Fruit fly (Drosophila melanogaster): ENCODE measurements around the gene trk.

trk gene

dm6 chr2L:10250441-10250847, 21.7 kb downstream of the trk start, which contains the start of the genes bsk and CG31717:
bsk (minus strand) TSS chr2L:10250501.
CG31717 (plus strand) TSS chr2L:10250737.
- TF ChIP-seq usp (GFP tag; optimal IDR thresholded peaks at IDR 0.05), result no peak
- TF ChIP-seq EcR (GFP tag; optimal IDR thresholded peaks at IDR 0.05), result no peak

- TF ChIP-seq usp (GFP tag; optimal IDR thresholded peaks at IDR 0.05) (no peak), pan (optimal IDR thresholded peaks at IDR 0.05) (no peak), EcR (GFP tag; optimal IDR thresholded peaks at IDR 0.05) (no peak), Dll (optimal IDR thresholded peaks at IDR 0.05) (no peak), CG8478 (optimal IDR thresholded peaks at IDR 0.05) (no peak), psq (optimal IDR thresholded peaks at IDR 0.05) (no peak)
Observed at dm6 chr2L:10249655-10250202, 22.4 kb downstream of the trk start.

- TF ChIP-seq psq (optimal IDR thresholded peaks at IDR 0.05) (no peak), EcR (GFP tag; optimal IDR thresholded peaks at IDR 0.05) (no peak), Dll (optimal IDR thresholded peaks at IDR 0.05) (no peak), usp (GFP tag; optimal IDR thresholded peaks at IDR 0.05) (no peak), CG8478 (optimal IDR thresholded peaks at IDR 0.05) (no peak), pan (optimal IDR thresholded peaks at IDR 0.05) (no peak)
Observed at dm6 chr2L:10246785-10247190, 25.3 kb downstream of the trk start, which contains the start of gene chico. chico (minus strand) TSS chr2L:10247078.

dm6 chr2L:10238726-10239652, 33.1 kb downstream of the trk start, which contains the start of gene me31B:
me31B (plus strand) TSS chr2L:10239341.
- TF ChIP-seq usp (GFP tag; optimal IDR thresholded peaks at IDR 0.05) (no peak), pan (optimal IDR thresholded peaks at IDR 0.05) (no peak), CG8478 (optimal IDR thresholded peaks at IDR 0.05) (no peak), EcR (GFP tag; optimal IDR thresholded peaks at IDR 0.05) (no peak), Dll (optimal IDR thresholded peaks at IDR 0.05) (no peak), psq (optimal IDR thresholded peaks at IDR 0.05) (no peak)

- TF ChIP-seq pan (optimal IDR thresholded peaks at IDR 0.05) (peak; percentile 8), Dll (optimal IDR thresholded peaks at IDR 0.05) (no peak), usp (GFP tag; optimal IDR thresholded peaks at IDR 0.05) (no peak)
Observed at dm6 chr2L:10237725-10238446, 34.2 kb downstream of the trk start, which contains the start of gene mthl15. mthl15 (minus strand) TSS chr2L:10238317.

dm6 chr2L:10232827-10233226, 39.3 kb downstream of the trk start:
- TF ChIP-seq EcR (GFP tag; optimal IDR thresholded peaks at IDR 0.05) (no peak), psq (optimal IDR thresholded peaks at IDR 0.05) (no peak), Dll (optimal IDR thresholded peaks at IDR 0.05) (no peak), usp (GFP tag; optimal IDR thresholded peaks at IDR 0.05) (no peak), pan (optimal IDR thresholded peaks at IDR 0.05) (no peak), CG8478 (optimal IDR thresholded peaks at IDR 0.05) (no peak)

dm6 chr2L:10232152-10232816, 39.8 kb downstream of the trk start, which contains the start of gene eEF1delta:
eEF1delta (plus strand) TSS chr2L:10232507.
- no peak for TF ChIP-seq CG8478 (optimal IDR thresholded peaks at IDR 0.05)
- TF ChIP-seq psq (optimal IDR thresholded peaks at IDR 0.05), result no peak
- no peak for TF ChIP-seq Dll (optimal IDR thresholded peaks at IDR 0.05)
- TF ChIP-seq pan (optimal IDR thresholded peaks at IDR 0.05), result no peak
- TF ChIP-seq EcR (GFP tag; optimal IDR thresholded peaks at IDR 0.05), result no peak
- TF ChIP-seq usp (GFP tag; optimal IDR thresholded peaks at IDR 0.05), result no peak

- no peak for TF ChIP-seq EcR (GFP tag; optimal IDR thresholded peaks at IDR 0.05)
- TF ChIP-seq CG8478 (optimal IDR thresholded peaks at IDR 0.05), result no peak
- no peak for TF ChIP-seq usp (GFP tag; optimal IDR thresholded peaks at IDR 0.05)
- no peak for TF ChIP-seq pan (optimal IDR thresholded peaks at IDR 0.05)
- no peak for TF ChIP-seq Dll (optimal IDR thresholded peaks at IDR 0.05)
- no peak for TF ChIP-seq psq (optimal IDR thresholded peaks at IDR 0.05)
Observed at dm6 chr2L:10231510-10231909, 40.6 kb downstream of the trk start, which contains the start of gene ova. ova (minus strand) TSS chr2L:10231692.

dm6 chr2L:10231092-10231494, 41.0 kb downstream of the trk start:
- no peak for TF ChIP-seq EcR (GFP tag; optimal IDR thresholded peaks at IDR 0.05)
- no peak for TF ChIP-seq Dll (optimal IDR thresholded peaks at IDR 0.05)
- TF ChIP-seq CG8478 (optimal IDR thresholded peaks at IDR 0.05), result no peak
- no peak for TF ChIP-seq psq (optimal IDR thresholded peaks at IDR 0.05)
- no peak for TF ChIP-seq usp (GFP tag; optimal IDR thresholded peaks at IDR 0.05)
- no peak for TF ChIP-seq pan (optimal IDR thresholded peaks at IDR 0.05)

- TF ChIP-seq usp (GFP tag; optimal IDR thresholded peaks at IDR 0.05) (no peak), pan (optimal IDR thresholded peaks at IDR 0.05) (no peak), psq (optimal IDR thresholded peaks at IDR 0.05) (no peak), CG8478 (optimal IDR thresholded peaks at IDR 0.05) (no peak), Dll (optimal IDR thresholded peaks at IDR 0.05) (no peak), EcR (GFP tag; optimal IDR thresholded peaks at IDR 0.05) (no peak)
Observed at dm6 chr2L:10230455-10230854, 41.7 kb downstream of the trk start.

dm6 chr2L:10226724-10227407, 45.3 kb downstream of the trk start, which contains the start of gene CG5708:
CG5708 (minus strand) TSS chr2L:10226808.
- TF ChIP-seq Dll (optimal IDR thresholded peaks at IDR 0.05) (no peak), usp (GFP tag; optimal IDR thresholded peaks at IDR 0.05) (no peak), EcR (GFP tag; optimal IDR thresholded peaks at IDR 0.05) (no peak), CG8478 (optimal IDR thresholded peaks at IDR 0.05) (no peak), psq (optimal IDR thresholded peaks at IDR 0.05) (no peak), pan (optimal IDR thresholded peaks at IDR 0.05) (no peak)
